Fruit fly (Drosophila melanogaster): Measurements from ENCODE around the gene IntS10.

Gene IntS10

DNA sequence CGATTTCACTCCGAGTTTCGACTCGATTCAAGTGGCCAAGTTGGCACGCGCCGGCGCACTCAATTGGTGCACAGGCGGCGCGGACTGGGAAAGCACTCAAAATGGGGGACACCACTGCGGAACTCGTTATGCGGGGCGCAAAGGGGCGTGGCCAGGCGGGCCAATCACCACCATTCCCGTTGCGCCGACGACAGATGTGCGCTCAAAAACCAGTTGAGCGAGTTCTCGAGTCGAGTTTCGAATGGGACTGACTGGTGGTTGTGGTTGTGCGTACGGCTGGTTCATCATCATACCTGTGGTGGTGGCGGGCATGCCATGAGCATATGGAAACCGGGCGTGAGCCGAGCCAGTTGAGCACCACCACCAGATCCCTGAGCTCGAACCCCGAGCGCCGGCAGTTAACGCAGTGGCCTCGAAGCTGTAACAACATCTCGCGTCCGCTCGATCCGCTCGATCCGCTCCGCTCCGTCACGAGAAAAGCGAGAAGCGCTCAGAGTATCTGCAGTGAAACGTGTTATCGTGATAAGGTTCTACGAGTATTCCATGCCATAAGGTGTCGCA lies 39.4 kb downstream of the IntS10 start, which contains the start of gene Awh:
Gene Awh, plus strand, starts transcription at position 392 of the 561 bp plus-strand sequence.
- TF ChIP-seq N (GFP tag; optimal IDR thresholded peaks at IDR 0.05) = no peak
- TF ChIP-seq pan (optimal IDR thresholded peaks at IDR 0.05) = no peak
- no peak for TF ChIP-seq sage (GFP tag; optimal IDR thresholded peaks at IDR 0.05)
- TF ChIP-seq Vsx2 (GFP tag; optimal IDR thresholded peaks at IDR 0.05; ENCODE audit: partially characterized antibody) = peak; percentile 96
- TF ChIP-seq dsf (GFP tag; optimal IDR thresholded peaks at IDR 0.05; ENCODE audit: borderline replicate concordance) = no peak
- no peak for TF ChIP-seq dmrt93B (GFP tag; optimal IDR thresholded peaks at IDR 0.05)
- TF ChIP-seq psq (GFP tag; optimal IDR thresholded peaks at IDR 0.05) = no peak
- no peak for TF ChIP-seq brk (GFP tag; optimal IDR thresholded peaks at IDR 0.05)
- TF ChIP-seq HLH106 (tag; optimal IDR thresholded peaks at IDR 0.05) = no peak
- TF ChIP-seq h (GFP tag; optimal IDR thresholded peaks at IDR 0.05) = peak; percentile 67
- no peak for TF ChIP-seq GATAd (GFP tag; optimal IDR thresholded peaks at IDR 0.05)
- no peak for TF ChIP-seq Abd-B (GFP tag; optimal IDR thresholded peaks at IDR 0.05)
- TF ChIP-seq Sp1 (GFP tag; optimal IDR thresholded peaks at IDR 0.05) = no peak
- TF ChIP-seq Dif (GFP tag; optimal IDR thresholded peaks at IDR 0.05; ENCODE audit: partially characterized antibody) = peak; percentile 93
- TF ChIP-seq CG9705 (GFP tag; optimal IDR thresholded peaks at IDR 0.05) = no peak
- TF ChIP-seq Mio (GFP tag; optimal IDR thresholded peaks at IDR 0.05) = no peak
- TF ChIP-seq CrebA (GFP tag; optimal IDR thresholded peaks at IDR 0.05; ENCODE audit: borderline replicate concordance) = peak; percentile 67
- no peak for TF ChIP-seq Hnf4 (GFP tag; optimal IDR thresholded peaks at IDR 0.05)
- no peak for TF ChIP-seq OdsH (GFP tag; optimal IDR thresholded peaks at IDR 0.05)
- no peak for TF ChIP-seq Dfd (GFP tag; optimal IDR thresholded peaks at IDR 0.05)
- no peak for TF ChIP-seq usp (GFP tag; optimal IDR thresholded peaks at IDR 0.05)
- no peak for TF ChIP-seq rgr (GFP tag; optimal IDR thresholded peaks at IDR 0.05)
- no peak for TF ChIP-seq Hr78 (GFP tag; optimal IDR thresholded peaks at IDR 0.05)
- no peak for TF ChIP-seq tai (GFP tag; optimal IDR thresholded peaks at IDR 0.05)
- TF ChIP-seq Hr83 (GFP tag; optimal IDR thresholded peaks at IDR 0.05; ENCODE audit: poor library complexity, severe bottlenecking) = no peak
- no peak for TF ChIP-seq ey (GFP tag; optimal IDR thresholded peaks at IDR 0.05)
- peak in 1 of 2 experiments; percentile 54 for TF ChIP-seq dl (GFP tag; optimal IDR thresholded peaks at IDR 0.05; ENCODE audit: insufficient read depth in 1 of 2, partially characterized antibody in 2 of 2)
- TF ChIP-seq foxo (GFP tag; optimal IDR thresholded peaks at IDR 0.05) = no peak
- TF ChIP-seq lola (GFP tag; optimal IDR thresholded peaks at IDR 0.05) = no peak
- no peak for TF ChIP-seq Rel (GFP tag; optimal IDR thresholded peaks at IDR 0.05)
- TF ChIP-seq Rel (tag; optimal IDR thresholded peaks at IDR 0.05) = no peak
- peak; percentile 27 for TF ChIP-seq Jra (GFP tag; optimal IDR thresholded peaks at IDR 0.05)
- no peak for TF ChIP-seq woc (GFP tag; optimal IDR thresholded peaks at IDR 0.05)
- TF ChIP-seq br (GFP tag; optimal IDR thresholded peaks at IDR 0.05) = no peak
- no peak for TF ChIP-seq sv (GFP tag; optimal IDR thresholded peaks at IDR 0.05)
- TF ChIP-seq fru (GFP tag; optimal IDR thresholded peaks at IDR 0.05) = peak; percentile 14
- no peak for TF ChIP-seq jim (GFP tag; optimal IDR thresholded peaks at IDR 0.05)
- TF ChIP-seq CG32264 (GFP tag; optimal IDR thresholded peaks at IDR 0.05) = no peak
- TF ChIP-seq Myc (optimal IDR thresholded peaks at IDR 0.05) = no peak

DNA sequence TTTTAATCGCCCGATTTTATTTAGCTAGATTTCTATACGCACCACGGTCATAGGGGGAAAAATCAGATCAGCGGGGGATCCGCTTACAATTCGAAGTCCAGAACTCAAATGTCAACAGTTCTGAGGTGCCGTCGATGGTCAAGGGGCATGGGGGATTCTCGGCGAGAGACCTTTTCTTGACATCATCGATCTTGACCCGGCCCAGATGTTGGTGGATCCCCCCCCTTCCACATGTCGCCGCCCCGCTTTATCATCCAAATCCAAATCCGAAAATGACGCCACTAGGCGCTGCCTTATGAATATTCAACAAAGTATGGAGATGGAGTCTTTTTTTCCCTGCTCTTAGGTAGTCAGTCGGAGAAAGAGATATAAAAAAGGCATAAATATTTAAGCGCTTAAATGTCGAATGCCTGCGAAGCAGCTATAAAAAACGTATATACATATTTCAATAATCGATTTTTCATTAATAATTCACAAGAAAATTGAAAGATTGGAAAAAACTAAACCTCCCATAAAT lies 41.4 kb downstream of the IntS10 start:
- TF ChIP-seq OdsH (GFP tag; optimal IDR thresholded peaks at IDR 0.05) (no peak), ey (GFP tag; optimal IDR thresholded peaks at IDR 0.05) (no peak), foxo (GFP tag; optimal IDR thresholded peaks at IDR 0.05) (no peak), brk (GFP tag; optimal IDR thresholded peaks at IDR 0.05) (no peak), GATAd (GFP tag; optimal IDR thresholded peaks at IDR 0.05) (no peak), Myc (optimal IDR thresholded peaks at IDR 0.05) (no peak), CG9705 (GFP tag; optimal IDR thresholded peaks at IDR 0.05) (no peak), Sp1 (GFP tag; optimal IDR thresholded peaks at IDR 0.05) (no peak), dl (GFP tag; optimal IDR thresholded peaks at IDR 0.05; ENCODE audit: insufficient read depth in 1 of 2, partially characterized antibody in 2 of 2) (no peak), dsf (GFP tag; optimal IDR thresholded peaks at IDR 0.05; ENCODE audit: borderline replicate concordance) (no peak), Vsx2 (GFP tag; optimal IDR thresholded peaks at IDR 0.05; ENCODE audit: partially characterized antibody) (no peak), pan (optimal IDR thresholded peaks at IDR 0.05) (no peak), Hnf4 (GFP tag; optimal IDR thresholded peaks at IDR 0.05) (no peak), Abd-B (GFP tag; optimal IDR thresholded peaks at IDR 0.05) (no peak), Dfd (GFP tag; optimal IDR thresholded peaks at IDR 0.05) (no peak), h (GFP tag; optimal IDR thresholded peaks at IDR 0.05) (no peak)

All from whole organism, wandering third instar larva.